Fruit fly (Drosophila melanogaster) whole organism, prepupa: Measurements from ENCODE around the gene Acat2.

Experiments used
- CG1621 ChIP-seq: fragments of 200-800 bp; sonication (Bioruptor generic); optimal IDR thresholded peaks from 3 replicates; lab custom pipeline; 2018; ENCODE audit warnings: missing biosample characterization, mild to moderate bottlenecking, missing genetic modification characterization
- CG32006 ChIP-seq: fragments of 200-800 bp; sonication (Bioruptor generic); optimal IDR thresholded peaks from 3 replicates; lab custom pipeline; 2017; ENCODE audit warnings: missing biosample characterization, mild to moderate bottlenecking, missing genetic modification characterization
- CG4318 ChIP-seq: fragments of 200-800 bp; sonication (Bioruptor generic); optimal IDR thresholded peaks from 3 replicates; lab custom pipeline; 2017; ENCODE audit warnings: missing biosample characterization, mild to moderate bottlenecking, missing genetic modification characterization
- CG6276 ChIP-seq: fragments of 200-800 bp; sonication (Bioruptor generic); optimal IDR thresholded peaks from 2 replicates; lab custom pipeline; 2017; ENCODE audit warnings: missing biosample characterization, mild to moderate bottlenecking, missing genetic modification characterization
- CG6854 ChIP-seq: fragments of 200-800 bp; sonication (Bioruptor generic); optimal IDR thresholded peaks from 2 replicates; lab custom pipeline; 2017; ENCODE audit warnings: missing biosample characterization, mild to moderate bottlenecking, missing genetic modification characterization
- svp ChIP-seq: fragments of 200-800 bp; sonication (Bioruptor generic); peaks from one replicate; lab custom pipeline; 2016; ENCODE audit warnings: missing biosample characterization, missing genetic modification characterization
- vri ChIP-seq: fragments of 200-800 bp; sonication (Bioruptor generic); optimal IDR thresholded peaks from 3 replicates; lab custom pipeline; 2016; ENCODE audit warnings: missing biosample characterization, mild to moderate bottlenecking, missing genetic modification characterization

DNA sequence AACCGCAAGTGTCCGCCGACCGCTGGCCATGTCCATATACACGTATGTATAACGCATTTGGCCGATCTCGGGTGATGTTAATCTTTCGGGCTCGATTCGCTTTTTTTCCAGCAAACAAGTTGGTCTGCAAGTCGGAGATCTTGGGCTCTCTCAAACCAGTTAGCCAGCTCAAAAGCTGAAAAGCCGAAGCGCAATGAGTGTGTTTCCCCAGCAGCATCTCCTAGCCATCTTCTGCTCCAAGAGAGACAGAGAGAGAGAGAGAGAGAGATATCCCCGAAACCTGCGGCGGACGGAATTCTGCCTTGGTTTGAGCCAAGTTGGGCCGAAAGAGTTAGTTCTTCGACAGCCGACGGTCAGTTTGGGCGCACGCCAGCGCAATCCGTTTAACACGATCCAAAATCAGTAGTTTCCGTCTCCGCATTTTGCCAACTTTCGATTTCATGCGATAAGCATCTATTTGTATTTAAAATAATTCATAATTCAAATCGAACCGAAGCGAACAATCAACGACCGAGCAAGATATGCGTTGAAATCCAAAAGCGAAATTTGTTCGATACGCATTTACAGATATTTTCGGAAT lies 37.2 kb upstream of the Acat2 start:
- TF ChIP-seq CG6854 (GFP tag; lab: Kevin White, UChicago) (peak; percentile 14), CG1621 (tag; lab: Kevin White, UChicago) (peak; percentile 16), vri (GFP tag; lab: Kevin White, UChicago) (no peak), CG6276 (no peak), CG4318 (GFP tag; lab: Kevin White, UChicago) (no peak), svp (no peak), CG32006 (GFP tag; lab: Kevin White, UChicago) (no peak)
